Fruit fly (Drosophila melanogaster): ENCODE measurements around the gene CG31626.
A peak's percentile ranks its signal among the peaks of the same experiment; 100 is the strongest.

CG31626 gene

DNA sequence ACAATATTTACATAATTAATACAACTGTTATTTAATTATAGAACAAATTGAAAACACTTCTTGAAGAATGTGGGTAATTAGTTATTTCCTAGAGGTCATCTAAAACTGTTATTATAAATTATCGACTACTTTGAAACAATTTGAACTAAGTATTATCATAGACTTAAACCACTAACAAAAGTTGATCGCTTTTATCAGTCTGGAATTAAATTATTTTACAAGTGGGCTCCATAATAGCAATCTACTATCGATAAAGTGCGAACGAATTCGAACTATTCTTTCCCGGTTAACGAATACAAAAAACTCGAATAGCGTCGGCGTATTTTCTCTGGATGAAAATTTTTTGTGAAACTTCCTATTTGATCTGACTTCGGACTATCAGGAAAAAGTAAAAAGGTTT lies at the start of gene CG31626:
CG31626 (minus strand) TSS at position 101 of the 400 bp plus-strand sequence.
- TF ChIP-seq usp (GFP tag; optimal IDR thresholded peaks at IDR 0.05) (no peak), HLH106 (tag; optimal IDR thresholded peaks at IDR 0.05) (no peak), dl (GFP tag; optimal IDR thresholded peaks at IDR 0.05; ENCODE audit: insufficient read depth in 1 of 2, partially characterized antibody in 2 of 2) (no peak), Hr83 (GFP tag; optimal IDR thresholded peaks at IDR 0.05; ENCODE audit: poor library complexity, severe bottlenecking) (no peak), foxo (GFP tag; optimal IDR thresholded peaks at IDR 0.05) (no peak), sage (GFP tag; optimal IDR thresholded peaks at IDR 0.05) (no peak), Mio (GFP tag; optimal IDR thresholded peaks at IDR 0.05) (no peak), dmrt93B (GFP tag; optimal IDR thresholded peaks at IDR 0.05) (no peak), GATAd (GFP tag; optimal IDR thresholded peaks at IDR 0.05) (no peak), Hr78 (GFP tag; optimal IDR thresholded peaks at IDR 0.05) (no peak), CG32264 (GFP tag; optimal IDR thresholded peaks at IDR 0.05) (no peak), CG9705 (GFP tag; optimal IDR thresholded peaks at IDR 0.05) (no peak), Dif (GFP tag; optimal IDR thresholded peaks at IDR 0.05; ENCODE audit: partially characterized antibody) (no peak), Dfd (GFP tag; optimal IDR thresholded peaks at IDR 0.05) (no peak), Sp1 (GFP tag; optimal IDR thresholded peaks at IDR 0.05) (no peak), jim (GFP tag; optimal IDR thresholded peaks at IDR 0.05) (no peak), fru (GFP tag; optimal IDR thresholded peaks at IDR 0.05) (no peak), psq (GFP tag; optimal IDR thresholded peaks at IDR 0.05) (no peak), sv (GFP tag; optimal IDR thresholded peaks at IDR 0.05) (no peak), pan (optimal IDR thresholded peaks at IDR 0.05) (no peak)

DNA sequence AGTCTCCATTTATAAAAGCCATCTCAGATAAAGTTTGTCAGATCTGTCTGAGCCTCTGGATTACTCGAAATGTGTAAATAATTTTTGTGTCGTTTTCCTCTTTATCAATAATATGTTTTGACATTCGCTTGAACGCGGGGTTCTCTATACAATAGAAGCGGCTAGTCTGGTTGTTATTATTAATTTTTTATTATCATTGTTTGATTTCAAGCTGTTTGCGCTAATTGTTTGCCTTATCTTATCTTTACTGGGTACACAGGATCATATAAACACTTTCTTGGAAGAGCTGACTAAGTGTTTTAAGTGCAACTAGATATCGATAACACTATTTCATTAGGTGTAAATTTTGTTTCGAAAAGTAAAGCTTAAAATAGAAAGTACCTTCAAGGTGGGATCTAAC lies 31.6 kb upstream of the CG31626 start:
- TF ChIP-seq tai (GFP tag; optimal IDR thresholded peaks at IDR 0.05) (peak; percentile 24), pan (optimal IDR thresholded peaks at IDR 0.05) (no peak)

DNA sequence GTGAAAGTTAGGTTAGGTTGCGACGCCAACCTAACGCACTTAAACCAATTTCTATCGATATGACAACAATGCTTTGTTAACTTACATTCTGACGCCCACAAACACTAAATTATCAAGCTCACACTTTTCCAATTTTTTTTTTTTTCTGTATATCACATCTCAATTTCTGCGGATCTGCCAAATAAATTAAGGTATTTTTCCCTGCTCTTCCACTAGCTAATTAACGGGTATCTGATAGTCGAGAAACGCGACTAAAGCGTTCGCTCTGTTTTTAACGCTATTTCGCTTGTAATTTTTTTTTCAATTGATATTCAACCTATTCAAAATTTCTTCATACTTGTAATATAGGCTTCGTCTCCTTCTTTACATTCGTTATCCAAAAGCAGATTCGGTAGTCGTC lies 29.7 kb upstream of the CG31626 start:
- TF ChIP-seq rgr (GFP tag; optimal IDR thresholded peaks at IDR 0.05), result no peak
- TF ChIP-seq tai (GFP tag; optimal IDR thresholded peaks at IDR 0.05), result no peak
- TF ChIP-seq Hnf4 (GFP tag; optimal IDR thresholded peaks at IDR 0.05), result no peak
- TF ChIP-seq Hr78 (GFP tag; optimal IDR thresholded peaks at IDR 0.05), result no peak
- TF ChIP-seq Myc (optimal IDR thresholded peaks at IDR 0.05), result no peak
- no peak for TF ChIP-seq ey (GFP tag; optimal IDR thresholded peaks at IDR 0.05)

DNA sequence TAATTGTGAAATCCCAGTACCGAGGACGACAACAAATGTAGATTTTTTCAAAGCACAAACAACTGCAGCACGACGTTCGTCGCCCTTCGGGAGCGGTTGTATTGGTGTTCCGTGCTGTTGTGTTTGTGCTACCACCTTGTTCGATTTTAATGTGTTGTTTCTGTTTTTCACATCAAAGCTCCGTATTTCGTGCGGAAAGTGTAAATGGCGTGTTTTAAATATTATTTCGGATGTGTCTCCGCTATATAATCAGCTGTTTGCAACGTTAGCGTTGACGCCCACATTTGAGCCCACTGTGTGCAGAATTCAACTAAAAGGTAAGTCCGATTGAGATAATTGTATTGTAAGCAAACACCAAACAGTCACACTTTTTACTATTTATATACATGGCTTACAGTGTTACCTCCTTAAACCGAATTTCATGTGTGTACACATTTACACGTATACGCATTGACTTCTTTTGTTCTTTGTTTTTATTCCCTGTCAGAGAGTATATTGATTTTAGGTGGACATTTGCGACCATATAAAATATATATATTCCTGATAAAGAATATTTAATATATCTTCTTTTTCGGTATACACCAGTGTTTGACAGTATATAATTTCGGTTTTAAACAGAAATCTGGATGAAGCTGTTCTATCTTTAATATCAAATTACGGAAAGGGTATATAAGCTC lies 27.1 kb upstream of the CG31626 start:
- no peak for TF ChIP-seq tai (GFP tag; optimal IDR thresholded peaks at IDR 0.05)
- peak in 1 of 2 experiments; percentile 39 for TF ChIP-seq foxo (GFP tag; optimal IDR thresholded peaks at IDR 0.05)
- no peak for TF ChIP-seq br (GFP tag; optimal IDR thresholded peaks at IDR 0.05)
- TF ChIP-seq sage (GFP tag; optimal IDR thresholded peaks at IDR 0.05), result no peak
- no peak for TF ChIP-seq Hr83 (GFP tag; optimal IDR thresholded peaks at IDR 0.05; ENCODE audit: poor library complexity, severe bottlenecking)
- peak; percentile 37 for TF ChIP-seq h (GFP tag; optimal IDR thresholded peaks at IDR 0.05)
- TF ChIP-seq fru (GFP tag; optimal IDR thresholded peaks at IDR 0.05), result peak; percentile 14
- peak; percentile 48 for TF ChIP-seq woc (GFP tag; optimal IDR thresholded peaks at IDR 0.05)
- no peak for TF ChIP-seq Dif (GFP tag; optimal IDR thresholded peaks at IDR 0.05; ENCODE audit: partially characterized antibody)
- no peak for TF ChIP-seq psq (GFP tag; optimal IDR thresholded peaks at IDR 0.05)
- peak; percentile 23 for TF ChIP-seq Hnf4 (GFP tag; optimal IDR thresholded peaks at IDR 0.05)
- no peak for TF ChIP-seq CG9705 (GFP tag; optimal IDR thresholded peaks at IDR 0.05)
- TF ChIP-seq jim (GFP tag; optimal IDR thresholded peaks at IDR 0.05), result no peak
- TF ChIP-seq pan (optimal IDR thresholded peaks at IDR 0.05), result no peak
- no peak for TF ChIP-seq dsf (GFP tag; optimal IDR thresholded peaks at IDR 0.05; ENCODE audit: borderline replicate concordance)
- TF ChIP-seq OdsH (GFP tag; optimal IDR thresholded peaks at IDR 0.05), result peak; percentile 33
- TF ChIP-seq Hr78 (GFP tag; optimal IDR thresholded peaks at IDR 0.05), result no peak
- peak; percentile 31 for TF ChIP-seq rgr (GFP tag; optimal IDR thresholded peaks at IDR 0.05)
- no peak for TF ChIP-seq Vsx2 (GFP tag; optimal IDR thresholded peaks at IDR 0.05; ENCODE audit: partially characterized antibody)

DNA sequence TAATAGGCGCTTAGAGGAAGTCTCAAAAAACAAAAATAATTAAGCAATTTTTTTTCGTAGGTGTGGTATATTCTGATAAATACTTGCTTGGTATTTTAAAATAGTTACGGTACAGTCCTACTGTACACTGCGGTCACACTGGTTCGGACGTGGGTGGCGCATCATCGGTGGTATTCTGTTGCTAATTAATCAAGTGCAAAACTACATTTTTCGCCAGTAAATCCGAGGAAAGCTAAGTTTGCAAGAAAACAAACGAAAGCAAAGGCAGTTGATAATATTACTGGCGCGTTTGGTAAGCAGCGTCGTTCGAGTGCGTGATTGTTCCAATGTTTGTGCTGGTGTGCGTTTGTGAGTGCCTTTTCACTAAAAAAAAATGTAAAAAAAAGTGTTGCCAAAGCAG lies 26.3 kb upstream of the CG31626 start, which contains the start of gene CG8671:
CG8671 (plus strand) TSS at position 125 of the 400 bp plus-strand sequence.
- TF ChIP-seq rgr (GFP tag; optimal IDR thresholded peaks at IDR 0.05) (peak; percentile 2), GATAd (GFP tag; optimal IDR thresholded peaks at IDR 0.05) (no peak), tai (GFP tag; optimal IDR thresholded peaks at IDR 0.05) (no peak), Rel (GFP tag; optimal IDR thresholded peaks at IDR 0.05) (no peak), Rel (tag; optimal IDR thresholded peaks at IDR 0.05) (no peak), Dif (GFP tag; optimal IDR thresholded peaks at IDR 0.05; ENCODE audit: partially characterized antibody) (no peak), N (GFP tag; optimal IDR thresholded peaks at IDR 0.05) (no peak), dmrt93B (GFP tag; optimal IDR thresholded peaks at IDR 0.05) (no peak), Hr83 (GFP tag; optimal IDR thresholded peaks at IDR 0.05; ENCODE audit: poor library complexity, severe bottlenecking) (no peak), h (GFP tag; optimal IDR thresholded peaks at IDR 0.05) (no peak), fru (GFP tag; optimal IDR thresholded peaks at IDR 0.05) (peak; percentile 19), HLH106 (tag; optimal IDR thresholded peaks at IDR 0.05) (no peak), brk (GFP tag; optimal IDR thresholded peaks at IDR 0.05) (no peak), pan (optimal IDR thresholded peaks at IDR 0.05) (no peak), Sp1 (GFP tag; optimal IDR thresholded peaks at IDR 0.05) (no peak), foxo (GFP tag; optimal IDR thresholded peaks at IDR 0.05) (no peak), sv (GFP tag; optimal IDR thresholded peaks at IDR 0.05) (no peak)

All from whole organism, wandering third instar larva.